Worm (Caenorhabditis elegans) whole organism, L3 larva: ENCODE data around the gene saeg-2.

Experiments used
- aly-2 ChIP-seq: fragments of 150-350 bp; optimal IDR thresholded peaks from 2 replicates; lab custom pipeline; 2014; ENCODE audit warnings: missing biosample characterization, missing genetic modification characterization
- ama-1 ChIP-seq: fragments of 150-350 bp; optimal IDR thresholded peaks from 2 replicates; lab custom pipeline; 2018
- fkh-10 ChIP-seq: sonication (generic microtip); optimal IDR thresholded peaks from 2 replicates; lab custom pipeline; 2017; ENCODE audit warnings: missing biosample characterization, missing genetic modification reagents, missing genetic modification characterization
- lin-15B ChIP-seq: fragments of 150-350 bp; optimal IDR thresholded peaks from 2 replicates; lab custom pipeline; 2014; ENCODE audit warnings: missing biosample characterization, missing genetic modification characterization
- mdl-1 ChIP-seq: fragments of 150-350 bp; optimal IDR thresholded peaks from 2 replicates; lab custom pipeline; 2014; ENCODE audit warnings: missing biosample characterization, missing genetic modification characterization
- nhr-11 ChIP-seq: fragments of 150-350 bp; optimal IDR thresholded peaks from 2 replicates; lab custom pipeline; 2014; ENCODE audit warnings: missing biosample characterization, missing genetic modification characterization
- nhr-25 ChIP-seq: sonication (generic microtip); optimal IDR thresholded peaks from 2 replicates; lab custom pipeline; 2017; ENCODE audit warnings: missing biosample characterization, missing genetic modification characterization
- nhr-28 ChIP-seq: fragments of 150-350 bp; optimal IDR thresholded peaks from 2 replicates; lab custom pipeline; 2014; ENCODE audit warnings: missing biosample characterization, missing genetic modification characterization
- nhr-67 ChIP-seq: fragments of 150-350 bp; optimal IDR thresholded peaks from 2 replicates; lab custom pipeline; 2014; ENCODE audit warnings: missing biosample characterization, missing genetic modification characterization
- nhr-77 ChIP-seq: fragments of 150-350 bp; optimal IDR thresholded peaks from 2 replicates; lab custom pipeline; 2014; ENCODE audit warnings: missing biosample characterization, missing genetic modification characterization
- sea-2 ChIP-seq: fragments of 150-350 bp; sonication (generic microtip); optimal IDR thresholded peaks from 4 replicates; lab custom pipeline; 2014; ENCODE audit warnings: missing biosample characterization, missing genetic modification reagents, missing genetic modification characterization
- unc-62 ChIP-seq: fragments of 150-350 bp; sonication (generic microtip); optimal IDR thresholded peaks from 4 replicates; lab custom pipeline; 2014; ENCODE audit warnings: missing biosample characterization, missing genetic modification reagents, missing genetic modification characterization
- zag-1 ChIP-seq: fragments of 150-350 bp; optimal IDR thresholded peaks from 2 replicates; lab custom pipeline; 2014; ENCODE audit warnings: missing biosample characterization, missing genetic modification characterization

ce11 chrIII:9228190-9228589, 12.0 kb upstream of the saeg-2 start:
- TF ChIP-seq nhr-11 (tag; lab: Kevin White, UChicago) = no peak
- no peak for TF ChIP-seq zag-1
- no peak for TF ChIP-seq ama-1 (lab: Kevin White, UChicago)
- no peak for TF ChIP-seq fkh-10 (GFP tag; lab: Kevin White, UChicago)
- TF ChIP-seq mdl-1 (tag; lab: Kevin White, UChicago) = no peak
- TF ChIP-seq nhr-67 (tag; lab: Kevin White, UChicago) = no peak
- TF ChIP-seq unc-62 (GFP tag; lab: Kevin White, UChicago) = no peak
- TF ChIP-seq nhr-28 (tag; lab: Kevin White, UChicago) = no peak
- TF ChIP-seq lin-15B (tag; lab: Kevin White, UChicago) = peak; percentile 67
- TF ChIP-seq aly-2 = no peak
- TF ChIP-seq nhr-25 (tag; lab: Kevin White, UChicago) = peak; percentile 48
- TF ChIP-seq sea-2 (GFP tag; lab: Kevin White, UChicago) = no peak
- TF ChIP-seq nhr-77 (tag; lab: Kevin White, UChicago) = no peak
